Worm (Caenorhabditis elegans) whole organism, mixed stage, embryonic: ENCODE data around the gene gyf-1.

Experiments
- M03D4.4 ChIP-seq: sonication (generic microtip); optimal IDR thresholded peaks from 2 replicates; lab custom pipeline; 2017; ENCODE audit warnings: mild to moderate bottlenecking, missing genetic modification characterization, missing compliant biosample characterization
- bed-3 ChIP-seq: fragments of 200-800 bp; sonication (Bioruptor generic); optimal IDR thresholded peaks from 3 replicates; lab custom pipeline; 2018; ENCODE audit warnings: mild to moderate bottlenecking, missing genetic modification characterization, moderate library complexity, missing compliant biosample characterization
- blmp-1 ChIP-seq: fragments of 150-350 bp; optimal IDR thresholded peaks from 2 replicates; lab custom pipeline; 2014; ENCODE audit warnings: missing biosample characterization, missing genetic modification characterization
- ceh-39 ChIP-seq: fragments of 150-350 bp; optimal IDR thresholded peaks from 2 replicates; lab custom pipeline; 2014; ENCODE audit warnings: missing biosample characterization, missing genetic modification characterization
- ceh-83 ChIP-seq: fragments of 200-800 bp; sonication (Bioruptor generic); optimal IDR thresholded peaks from 2 replicates; lab custom pipeline; 2018; ENCODE audit warnings: mild to moderate bottlenecking, missing genetic modification characterization, missing compliant biosample characterization
- cnd-1 ChIP-seq: fragments of 200-800 bp; sonication (Bioruptor generic); optimal IDR thresholded peaks from 2 replicates; lab custom pipeline; 2018; ENCODE audit warnings: mild to moderate bottlenecking, missing genetic modification characterization, missing compliant biosample characterization
- drap-1 ChIP-seq: fragments of 200-800 bp; sonication (Bioruptor generic); optimal IDR thresholded peaks from 3 replicates; lab custom pipeline; 2018; ENCODE audit warnings: mild to moderate bottlenecking, missing genetic modification characterization, missing compliant biosample characterization
- elt-1 ChIP-seq: sonication (generic microtip); optimal IDR thresholded peaks from 2 replicates; lab custom pipeline; 2017; ENCODE audit warnings: missing genetic modification characterization, mild to moderate bottlenecking, missing compliant biosample characterization, antibody characterized with exemption, moderate library complexity, borderline replicate concordance; ENCODE audit not compliant: insufficient read depth
- elt-3 ChIP-seq: fragments of 150-350 bp; optimal IDR thresholded peaks from 2 replicates; lab custom pipeline; 2014; ENCODE audit warnings: missing biosample characterization, missing genetic modification characterization
- flh-1 ChIP-seq: fragments of 200-800 bp; sonication (Bioruptor generic); optimal IDR thresholded peaks from 2 replicates; lab custom pipeline; 2018; ENCODE audit warnings: mild to moderate bottlenecking, missing genetic modification characterization, moderate library complexity, missing compliant biosample characterization
- ham-2 ChIP-seq: fragments of 200-800 bp; sonication (Bioruptor generic); optimal IDR thresholded peaks from 2 replicates; lab custom pipeline; 2018; ENCODE audit warnings: mild to moderate bottlenecking, missing genetic modification characterization, missing compliant biosample characterization
- hlh-1 ChIP-seq: fragments of 150-350 bp; optimal IDR thresholded peaks from 2 replicates; lab custom pipeline; 2014; ENCODE audit warnings: missing biosample characterization, missing genetic modification reagents, missing genetic modification characterization
- lin-13 ChIP-seq: fragments of 150-350 bp; optimal IDR thresholded peaks from 2 replicates; lab custom pipeline; 2014; ENCODE audit warnings: missing biosample characterization, missing genetic modification characterization
- lsy-2 ChIP-seq: fragments of 150-350 bp; optimal IDR thresholded peaks from 2 replicates; lab custom pipeline; 2014; ENCODE audit warnings: missing biosample characterization, missing genetic modification characterization
- mep-1 ChIP-seq: fragments of 150-350 bp; optimal IDR thresholded peaks from 2 replicates; lab custom pipeline; 2017; ENCODE audit warnings: missing biosample characterization, missing genetic modification reagents, missing genetic modification characterization, inconsistent platforms
- mls-2 ChIP-seq: sonication (generic microtip); optimal IDR thresholded peaks from 2 replicates; lab custom pipeline; 2016; ENCODE audit warnings: mild to moderate bottlenecking, missing genetic modification characterization, moderate library complexity, missing compliant biosample characterization
- nhr-2 ChIP-seq: fragments of 150-350 bp; optimal IDR thresholded peaks from 2 replicates; lab custom pipeline; 2014; ENCODE audit warnings: missing biosample characterization, missing genetic modification characterization
- nhr-28 ChIP-seq: fragments of 150-350 bp; optimal IDR thresholded peaks from 2 replicates; lab custom pipeline; 2014; ENCODE audit warnings: missing biosample characterization, missing genetic modification characterization
- nhr-76 ChIP-seq: sonication (generic microtip); optimal IDR thresholded peaks from 2 replicates; lab custom pipeline; 2017; ENCODE audit warnings: missing biosample characterization, missing genetic modification characterization
- sem-2 ChIP-seq: fragments of 200-800 bp; sonication (Bioruptor generic); optimal IDR thresholded peaks from 2 replicates; lab custom pipeline; 2018; ENCODE audit warnings: mild to moderate bottlenecking, missing genetic modification characterization, missing compliant biosample characterization
- snpc-4 ChIP-seq: fragments of 150-350 bp; optimal IDR thresholded peaks from 2 replicates; lab custom pipeline; 2014; ENCODE audit warnings: missing biosample characterization, missing genetic modification characterization
- sptf-1 ChIP-seq: sonication (generic microtip); optimal IDR thresholded peaks from 2 replicates; lab custom pipeline; 2017; ENCODE audit warnings: mild to moderate bottlenecking, missing genetic modification characterization, moderate library complexity, missing compliant biosample characterization
- tbx-8 ChIP-seq: fragments of 200-800 bp; sonication (Bioruptor generic); optimal IDR thresholded peaks from 2 replicates; lab custom pipeline; 2018; ENCODE audit warnings: mild to moderate bottlenecking, missing genetic modification characterization, moderate library complexity, missing compliant biosample characterization
- unc-120 ChIP-seq: sonication (generic microtip); optimal IDR thresholded peaks from 2 replicates; lab custom pipeline; 2017; ENCODE audit warnings: missing genetic modification characterization, missing compliant biosample characterization; ENCODE audit not compliant: poor library complexity, severe bottlenecking
- unc-39 ChIP-seq: fragments of 150-350 bp; optimal IDR thresholded peaks from 2 replicates; lab custom pipeline; 2014; ENCODE audit warnings: missing biosample characterization, missing genetic modification characterization
- unc-62 ChIP-seq: fragments of 150-350 bp; optimal IDR thresholded peaks from 2 replicates; lab custom pipeline; 2014; ENCODE audit warnings: missing biosample characterization, missing genetic modification reagents, missing genetic modification characterization
- zip-8 ChIP-seq: fragments of 150-350 bp; optimal IDR thresholded peaks from 2 replicates; lab custom pipeline; 2014; ENCODE audit warnings: missing biosample characterization, missing genetic modification characterization
- ztf-11 ChIP-seq: fragments of 150-350 bp; optimal IDR thresholded peaks from 2 replicates; lab custom pipeline; 2014; ENCODE audit warnings: missing biosample characterization, missing genetic modification characterization

gyf-1 gene

DNA sequence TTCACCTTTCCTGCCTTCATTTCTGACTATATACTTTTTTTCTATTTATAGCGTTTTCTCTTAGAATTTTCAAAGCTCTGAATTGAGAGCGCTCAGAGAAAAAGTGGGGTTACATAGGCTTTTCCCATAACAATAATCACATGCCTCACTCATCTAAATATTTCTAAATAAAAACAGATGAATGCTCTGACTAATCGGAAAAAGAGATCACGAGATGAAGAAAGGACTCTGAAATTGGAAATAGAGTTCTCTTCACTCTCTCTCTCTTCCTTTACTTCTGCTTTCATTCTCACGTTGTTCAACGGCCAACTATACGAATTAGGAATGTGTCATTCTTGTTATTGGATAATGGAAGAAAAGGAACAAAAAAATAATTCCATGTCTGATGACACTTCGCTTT, 5.1 kb downstream of the gyf-1 start:
- TF ChIP-seq lsy-2 (tag; lab: Kevin White, UChicago) (no peak), blmp-1 (tag; lab: Kevin White, UChicago) (no peak), snpc-4 (tag; lab: Kevin White, UChicago) (no peak), flh-1 (GFP tag; lab: Kevin White, UChicago) (no peak), sptf-1 (no peak), elt-1 (no peak), cnd-1 (tag; lab: Kevin White, UChicago) (no peak)
- TF ChIP-seq, all 35 proteins: peak for 0

DNA sequence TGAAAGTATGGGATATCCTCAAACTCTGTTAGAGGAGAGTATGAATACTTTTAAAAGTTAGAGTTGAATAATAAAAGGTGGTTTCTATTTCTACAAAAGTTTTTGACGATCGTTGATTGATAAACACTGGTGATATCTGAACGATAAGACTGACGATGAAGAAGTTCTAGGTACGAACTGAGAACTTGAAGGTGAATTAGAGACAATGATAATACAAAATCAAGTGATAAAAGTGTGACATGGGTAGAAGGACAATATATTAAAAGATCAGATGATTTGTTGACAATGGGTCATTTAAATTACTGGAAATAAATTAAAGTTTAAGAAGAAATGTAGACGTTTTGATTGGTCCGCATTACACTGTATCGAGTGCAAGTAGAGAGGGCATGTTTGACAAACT, 11.4 kb downstream of the gyf-1 start, which contains the start of gene C18H9.5:
C18H9.5 (minus strand) TSS at position 179 of the 400 bp plus-strand sequence.
- no peak for TF ChIP-seq bed-3 (GFP tag; lab: Kevin White, UChicago)
- no peak for TF ChIP-seq lsy-2 (tag; lab: Kevin White, UChicago)
- no peak for TF ChIP-seq sptf-1
- TF ChIP-seq zip-8 (tag; lab: Kevin White, UChicago): no peak
- TF ChIP-seq unc-120 (tag; lab: Kevin White, UChicago): no peak
- TF ChIP-seq cnd-1 (tag; lab: Kevin White, UChicago): no peak
- TF ChIP-seq blmp-1 (tag; lab: Kevin White, UChicago): no peak
- no peak for TF ChIP-seq ceh-83 (GFP tag; lab: Kevin White, UChicago)
- TF ChIP-seq unc-39 (tag; lab: Kevin White, UChicago): no peak
- TF ChIP-seq nhr-28: no peak
- no peak for TF ChIP-seq nhr-2 (tag; lab: Kevin White, UChicago)
- TF ChIP-seq M03D4.4 (tag; lab: Kevin White, UChicago): no peak
- no peak for TF ChIP-seq snpc-4 (tag; lab: Kevin White, UChicago)
- no peak for TF ChIP-seq ztf-11 (tag; lab: Kevin White, UChicago)

DNA sequence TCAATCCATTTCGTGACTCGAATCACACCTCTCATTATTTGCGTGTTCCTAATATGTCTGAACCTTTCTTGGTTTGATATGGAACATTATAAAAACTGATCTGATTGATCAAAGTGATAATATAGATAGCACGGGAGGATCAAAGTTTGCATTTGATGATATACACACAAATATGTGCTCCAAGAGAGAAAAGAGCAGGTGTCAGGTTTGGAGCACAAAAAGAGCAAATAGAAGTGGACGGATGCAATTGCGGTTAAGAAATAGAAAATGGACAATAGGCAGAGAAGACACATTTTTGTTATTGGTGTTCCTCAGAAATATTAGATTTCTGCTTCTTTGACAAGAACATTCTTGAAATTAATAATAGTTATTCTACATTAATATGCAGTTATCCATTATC, 14.7 kb downstream of the gyf-1 start, which contains the start of gene C18H9.1:
C18H9.1 (plus strand) TSS at position 301 of the 400 bp plus-strand sequence.
- TF ChIP-seq unc-39 (tag; lab: Kevin White, UChicago) (no peak), drap-1 (no peak), hlh-1 (tag; lab: Kevin White, UChicago) (no peak), tbx-8 (no peak), ceh-39 (no peak), nhr-28 (no peak), sptf-1 (no peak), ham-2 (GFP tag; lab: Kevin White, UChicago) (no peak), sem-2 (GFP tag; lab: Kevin White, UChicago) (no peak), nhr-2 (tag; lab: Kevin White, UChicago) (no peak), M03D4.4 (tag; lab: Kevin White, UChicago) (no peak), lin-13 (no peak), mep-1 (tag; lab: Kevin White, UChicago) (no peak), unc-120 (tag; lab: Kevin White, UChicago) (no peak), nhr-76 (tag; lab: Kevin White, UChicago) (no peak), bed-3 (GFP tag; lab: Kevin White, UChicago) (no peak), ztf-11 (tag; lab: Kevin White, UChicago) (no peak), elt-3 (tag; lab: Kevin White, UChicago) (no peak), snpc-4 (tag; lab: Kevin White, UChicago) (no peak)

DNA sequence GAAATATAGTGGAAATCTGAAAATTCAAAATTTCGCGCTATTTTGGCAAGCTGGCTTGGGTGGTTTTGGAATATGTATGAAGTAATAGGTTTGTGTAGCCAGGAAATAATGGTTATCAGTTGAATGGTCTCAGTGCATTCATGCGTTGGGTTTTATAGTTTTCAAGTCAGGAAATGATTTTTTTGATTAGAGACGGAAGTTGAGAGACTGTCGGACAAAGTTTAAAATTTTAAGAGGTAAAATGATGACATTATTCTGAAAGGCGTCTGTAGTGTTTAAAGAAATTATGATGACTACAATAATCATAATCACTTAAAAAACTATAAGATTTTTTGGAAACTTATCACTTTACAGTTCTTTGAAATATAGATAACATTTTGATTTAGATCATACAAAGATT, 17.5 kb downstream of the gyf-1 start, which contains the start of gene C18H9.6:
C18H9.6 (minus strand) TSS at position 129 of the 400 bp plus-strand sequence.
- TF ChIP-seq ceh-39 (no peak), flh-1 (GFP tag; lab: Kevin White, UChicago) (no peak), hlh-1 (tag; lab: Kevin White, UChicago) (no peak), ztf-11 (tag; lab: Kevin White, UChicago) (no peak), nhr-76 (tag; lab: Kevin White, UChicago) (no peak), sptf-1 (no peak), lin-13 (no peak), ham-2 (GFP tag; lab: Kevin White, UChicago) (no peak), zip-8 (tag; lab: Kevin White, UChicago) (no peak)

DNA sequence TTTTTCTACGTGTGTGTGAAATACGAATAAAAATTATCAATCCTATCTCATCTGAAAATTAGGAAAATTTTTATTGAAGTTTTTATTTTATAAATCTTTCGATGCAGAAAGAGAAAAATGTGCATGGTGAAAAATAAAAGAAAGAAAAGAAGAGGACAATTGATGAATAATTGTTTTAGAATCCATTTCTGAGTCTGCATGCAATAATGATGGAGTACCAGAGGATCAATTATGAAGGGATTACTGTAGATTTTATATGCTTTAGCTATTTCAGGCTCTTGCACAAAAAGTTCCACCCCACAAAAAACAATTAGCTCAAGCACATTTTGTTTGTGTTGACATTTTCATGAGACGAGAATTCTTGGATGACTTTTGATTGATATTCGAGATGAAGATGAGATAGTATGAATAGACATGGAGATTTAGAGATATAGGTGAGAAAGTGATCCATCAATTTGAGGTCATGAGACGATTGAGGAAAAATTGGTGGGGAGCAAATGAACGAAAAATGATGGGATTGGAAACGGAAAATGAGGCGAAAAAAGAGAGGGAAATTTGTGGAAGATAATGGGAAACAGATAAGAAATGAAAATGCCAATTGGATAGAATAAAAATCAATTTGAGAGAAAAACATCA, 21.7 kb downstream of the gyf-1 start, which contains the start of gene rpy-1:
rpy-1 (minus strand) TSS at position 51 of the 636 bp plus-strand sequence.
- TF ChIP-seq unc-62: peak; percentile 85
- no peak for TF ChIP-seq mls-2 (tag; lab: Kevin White, UChicago)
- no peak for TF ChIP-seq hlh-1 (tag; lab: Kevin White, UChicago)
- no peak for TF ChIP-seq sptf-1
- no peak for TF ChIP-seq nhr-2 (tag; lab: Kevin White, UChicago)
- TF ChIP-seq sem-2 (GFP tag; lab: Kevin White, UChicago): no peak
- TF ChIP-seq unc-120 (tag; lab: Kevin White, UChicago): peak; percentile 35
